Worm (Caenorhabditis elegans): ENCODE measurements around the gene rnp-2.
"Not testable (repeated sequence)": the region's sequence is repeated elsewhere in the genome, so short reads cannot be mapped to it uniquely, and the experiment has no call there.

DNA sequence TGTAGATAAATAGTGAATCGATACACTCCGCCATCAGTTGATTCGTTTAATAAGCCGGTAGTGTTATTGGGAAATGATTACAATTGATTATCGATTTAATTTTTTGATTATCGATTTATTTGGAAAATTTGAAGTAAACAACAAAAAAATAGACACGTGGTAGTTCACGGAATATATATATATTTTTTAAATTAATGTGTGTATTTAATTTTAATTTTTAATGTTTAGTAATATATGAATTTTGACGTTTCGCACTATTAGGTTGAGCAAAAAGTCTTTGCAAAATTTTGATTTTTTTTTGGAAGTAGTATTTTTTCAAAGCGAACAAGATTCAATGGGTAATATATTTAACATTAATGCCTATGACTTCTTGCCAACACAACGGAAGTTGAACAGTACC lies 28.9 kb upstream of the rnp-2 start, which contains the start of gene F49F1.12:
- TF ChIP-seq fos-1 (tag; optimal IDR thresholded peaks at IDR 0.05); unc-62 (GFP tag; optimal IDR thresholded peaks at IDR 0.05); egl-27 (tag; optimal IDR thresholded peaks at IDR 0.05); aly-2 (tag; optimal IDR thresholded peaks at IDR 0.05); nhr-237 (tag; optimal IDR thresholded peaks at IDR 0.05); nhr-6 (tag; optimal IDR thresholded peaks at IDR 0.05); nhr-10 (tag; optimal IDR thresholded peaks at IDR 0.05); snpc-4 (tag; optimal IDR thresholded peaks at IDR 0.05): not testable (repeated sequence)

All from whole organism, L2 larva.